Fruit fly (Drosophila melanogaster) whole organism, embryonic: ENCODE measurements around the gene stol.

ENCODE experiments used
- Adf1 ChIP-seq: fragments of 200-800 bp; sonication (Bioruptor generic); IDR thresholded peaks from 2 replicates; pipeline ENCODE4 v1.3.6; 2022; ENCODE audit warnings: missing biosample characterization, missing genetic modification characterization
- BEAF-32 ChIP-seq: fragments of 200-800 bp; sonication (Bioruptor generic); optimal IDR thresholded peaks from 3 replicates; lab custom pipeline; 2017; ENCODE audit warnings: missing biosample characterization, missing genetic modification characterization, mild to moderate bottlenecking, moderate library complexity, missing genetic modification reagents
- CG12659 ChIP-seq: fragments of 200-800 bp; sonication (Bioruptor generic); optimal IDR thresholded peaks from 3 replicates; lab custom pipeline; 2017; ENCODE audit warnings: mild to moderate bottlenecking, missing biosample characterization, missing genetic modification reagents, missing genetic modification characterization
- CG14860 ChIP-seq: fragments of 200-800 bp; sonication (Bioruptor generic); IDR thresholded peaks from 3 replicates; pipeline ENCODE4 v1.3.6; 2022; ENCODE audit warnings: missing biosample characterization, missing genetic modification characterization; ENCODE audit not compliant: partially characterized antibody
- CG15073 ChIP-seq: fragments of 200-800 bp; sonication (Bioruptor generic); optimal IDR thresholded peaks from 2 replicates; lab custom pipeline; 2016; ENCODE audit warnings: missing biosample characterization, missing genetic modification characterization
- CG15696 ChIP-seq: fragments of 200-800 bp; sonication (Bioruptor generic); optimal IDR thresholded peaks from 2 replicates; lab custom pipeline; 2019; ENCODE audit warnings: missing biosample characterization, mild to moderate bottlenecking, missing genetic modification characterization, moderate library complexity
- CG1647 ChIP-seq: fragments of 200-800 bp; sonication (Bioruptor generic); optimal IDR thresholded peaks from 3 replicates; lab custom pipeline; 2016; ENCODE audit warnings: missing biosample characterization, missing genetic modification characterization
- CG16813 ChIP-seq: fragments of 200-800 bp; sonication (Bioruptor generic); IDR thresholded peaks from 3 replicates; pipeline ENCODE4 v1.3.6; 2022; ENCODE audit warnings: missing biosample characterization, missing genetic modification characterization; ENCODE audit not compliant: partially characterized antibody
- CG17361 ChIP-seq: fragments of 200-800 bp; sonication (Bioruptor generic); IDR thresholded peaks from 3 replicates; pipeline ENCODE4 v1.3.6; 2022; ENCODE audit warnings: missing biosample characterization, missing genetic modification characterization
- CG18476 ChIP-seq: fragments of 200-800 bp; sonication (Bioruptor generic); optimal IDR thresholded peaks from 2 replicates; lab custom pipeline; 2016; ENCODE audit warnings: missing biosample characterization, mild to moderate bottlenecking, missing genetic modification characterization
- CG18599 ChIP-seq: fragments of 200-800 bp; sonication (Bioruptor generic); optimal IDR thresholded peaks from 3 replicates; lab custom pipeline; 2017; ENCODE audit warnings: missing biosample characterization, missing genetic modification characterization, mild to moderate bottlenecking, moderate library complexity, missing genetic modification reagents
- CG3847 ChIP-seq: fragments of 200-800 bp; sonication (Bioruptor generic); IDR thresholded peaks from 2 replicates; pipeline ENCODE4 v1.3.6; 2022; ENCODE audit warnings: missing biosample characterization, missing genetic modification characterization
- CG4328 ChIP-seq: fragments of 200-800 bp; sonication (Bioruptor generic); optimal IDR thresholded peaks from 3 replicates; lab custom pipeline; 2017; ENCODE audit warnings: missing biosample characterization, missing genetic modification reagents, missing genetic modification characterization
- CG4404 ChIP-seq: fragments of 200-800 bp; sonication (Bioruptor generic); IDR thresholded peaks from 2 replicates; pipeline ENCODE4 v1.3.6; 2022; ENCODE audit warnings: missing biosample characterization, missing genetic modification characterization
- CG4424 ChIP-seq: fragments of 200-800 bp; sonication (Bioruptor generic); optimal IDR thresholded peaks from 3 replicates; lab custom pipeline; 2016; ENCODE audit warnings: missing biosample characterization, missing genetic modification characterization
- CG6175 ChIP-seq: fragments of 200-800 bp; sonication (Bioruptor generic); IDR thresholded peaks from 3 replicates; pipeline ENCODE4 v1.3.6; 2022; ENCODE audit warnings: missing biosample characterization, missing genetic modification characterization
- CG6683 ChIP-seq: fragments of 200-800 bp; sonication (Bioruptor generic); optimal IDR thresholded peaks from 2 replicates; lab custom pipeline; 2017; ENCODE audit warnings: missing biosample characterization, mild to moderate bottlenecking, missing genetic modification characterization, missing genetic modification reagents
- CG9727 ChIP-seq: fragments of 200-800 bp; sonication (Bioruptor generic); optimal IDR thresholded peaks from 3 replicates; lab custom pipeline; 2017; ENCODE audit warnings: missing biosample characterization, mild to moderate bottlenecking, missing genetic modification characterization
- Dfd ChIP-seq, 2 experiments: fragments of >200 bp; optimal IDR thresholded peaks; 2 replicates each; lab custom pipeline; 2017; ENCODE audit warnings: missing biosample characterization in 2 of 2, missing genetic modification characterization in 2 of 2
- Gug ChIP-seq: fragments of 200-800 bp; sonication (Bioruptor generic); IDR thresholded peaks from 4 replicates; pipeline ENCODE4 v1.3.6; 2022; ENCODE audit warnings: missing biosample characterization, missing genetic modification characterization
- Hey ChIP-seq: fragments of 200-800 bp; sonication (Bioruptor generic); optimal IDR thresholded peaks from 3 replicates; lab custom pipeline; 2018; ENCODE audit warnings: missing biosample characterization, mild to moderate bottlenecking, missing genetic modification characterization
- Mad ChIP-seq: fragments of 200-800 bp; sonication (Bioruptor generic); optimal IDR thresholded peaks from 2 replicates; lab custom pipeline; 2016; ENCODE audit warnings: missing biosample characterization, missing genetic modification characterization
- Med ChIP-seq: fragments of 200-800 bp; sonication (Bioruptor generic); peaks from one replicate; lab custom pipeline; 2016; ENCODE audit warnings: missing biosample characterization, missing genetic modification characterization, mild to moderate bottlenecking, inconsistent platforms, moderate library complexity
- Oaz ChIP-seq: fragments of 200-800 bp; sonication (Bioruptor generic); IDR thresholded peaks from 2 replicates; pipeline ENCODE4 v1.3.6; 2022; ENCODE audit warnings: missing biosample characterization, missing genetic modification characterization
- Rx ChIP-seq: fragments of 200-800 bp; sonication (Bioruptor generic); IDR thresholded peaks from 2 replicates; pipeline ENCODE4 v1.3.6; 2022; ENCODE audit warnings: missing biosample characterization, missing genetic modification characterization
- Spps ChIP-seq: fragments of 200-800 bp; sonication (Bioruptor generic); optimal IDR thresholded peaks from 2 replicates; lab custom pipeline; 2018; ENCODE audit warnings: missing biosample characterization, mild to moderate bottlenecking, missing genetic modification characterization
- YL-1 ChIP-seq: fragments of 200-800 bp; sonication (Bioruptor generic); optimal IDR thresholded peaks from 3 replicates; lab custom pipeline; 2017; ENCODE audit warnings: missing biosample characterization, mild to moderate bottlenecking, missing genetic modification characterization
- ac ChIP-seq: fragments of 200-800 bp; sonication (Bioruptor generic); optimal IDR thresholded peaks from 3 replicates; lab custom pipeline; 2017; ENCODE audit warnings: missing biosample characterization, mild to moderate bottlenecking, missing genetic modification characterization
- bcd ChIP-seq: fragments of 200-800 bp; sonication (Bioruptor generic); optimal IDR thresholded peaks from 2 replicates; lab custom pipeline; 2017; ENCODE audit warnings: missing biosample characterization, mild to moderate bottlenecking, missing genetic modification characterization
- croc ChIP-seq: fragments of 200-800 bp; sonication (Bioruptor generic); conservative IDR thresholded peaks from 3 replicates; pipeline ENCODE4 v1.3.6; 2022; ENCODE audit warnings: missing biosample characterization, missing genetic modification characterization
- crp ChIP-seq, 2 experiments: fragments of 200-800 bp; sonication (Bioruptor generic); optimal IDR thresholded peaks; 2 replicates in 1 of 2; 3 replicates in 1 of 2; lab custom pipeline; 2017; ENCODE audit warnings: missing biosample characterization in 2 of 2, missing genetic modification characterization in 2 of 2, mild to moderate bottlenecking in 1 of 2, moderate library complexity in 1 of 2
- dan ChIP-seq: fragments of 200-800 bp; sonication (Bioruptor generic); IDR thresholded peaks from 2 replicates; pipeline ENCODE4 v1.3.6; 2022; ENCODE audit warnings: missing biosample characterization, missing genetic modification characterization
- disco-r ChIP-seq: fragments of 200-800 bp; sonication (Bioruptor generic); optimal IDR thresholded peaks from 2 replicates; lab custom pipeline; 2016; ENCODE audit warnings: missing biosample characterization, missing genetic modification characterization
- ems ChIP-seq: fragments of 200-800 bp; sonication (Bioruptor generic); optimal IDR thresholded peaks from 3 replicates; lab custom pipeline; 2016; ENCODE audit warnings: missing biosample characterization, missing genetic modification characterization
- eve ChIP-seq, 2 experiments: fragments of >200 bp; optimal IDR thresholded peaks; 2 replicates each; lab custom pipeline; 2017; ENCODE audit warnings: missing biosample characterization in 2 of 2, missing genetic modification characterization in 2 of 2
- gcm2 ChIP-seq: fragments of 200-800 bp; sonication (Bioruptor generic); optimal IDR thresholded peaks from 2 replicates; lab custom pipeline; 2016; ENCODE audit warnings: missing biosample characterization, missing genetic modification characterization
- hth ChIP-seq: fragments of >200 bp; optimal IDR thresholded peaks from 2 replicates; lab custom pipeline; 2017; ENCODE audit warnings: inconsistent platforms
- jumu ChIP-seq: fragments of 200-800 bp; sonication (Bioruptor generic); optimal IDR thresholded peaks from 3 replicates; lab custom pipeline; 2016; ENCODE audit warnings: missing biosample characterization, missing genetic modification characterization
- knrl ChIP-seq: fragments of 200-800 bp; sonication (Bioruptor generic); IDR thresholded peaks from 3 replicates; pipeline ENCODE4 v1.3.6; 2022; ENCODE audit warnings: missing biosample characterization, missing genetic modification characterization; ENCODE audit not compliant: partially characterized antibody
- lab ChIP-seq: fragments of 200-800 bp; sonication (Bioruptor generic); optimal IDR thresholded peaks from 3 replicates; lab custom pipeline; 2017; ENCODE audit warnings: missing biosample characterization, missing genetic modification characterization, mild to moderate bottlenecking, moderate library complexity, missing genetic modification reagents
- salm ChIP-seq: fragments of 200-800 bp; sonication (Bioruptor generic); optimal IDR thresholded peaks from 2 replicates; lab custom pipeline; 2018; ENCODE audit warnings: missing biosample characterization, mild to moderate bottlenecking, missing genetic modification characterization
- seq ChIP-seq: fragments of 200-800 bp; sonication (Bioruptor generic); IDR thresholded peaks from 2 replicates; pipeline ENCODE4 v1.3.6; 2022; ENCODE audit warnings: missing biosample characterization, missing genetic modification characterization
- sima ChIP-seq: fragments of 200-800 bp; sonication (Bioruptor generic); optimal IDR thresholded peaks from 2 replicates; lab custom pipeline; 2016; ENCODE audit warnings: missing biosample characterization, missing genetic modification characterization
- stwl ChIP-seq: fragments of 200-800 bp; sonication (Bioruptor generic); optimal IDR thresholded peaks from 3 replicates; lab custom pipeline; 2018; ENCODE audit warnings: missing biosample characterization, mild to moderate bottlenecking, missing genetic modification characterization, moderate library complexity
- sug ChIP-seq: fragments of 200-800 bp; optimal IDR thresholded peaks from 2 replicates; lab custom pipeline; 2019; ENCODE audit warnings: missing biosample characterization, mild to moderate bottlenecking, missing genetic modification characterization, moderate library complexity
- tll ChIP-seq, 2 experiments: fragments of 200-800 bp in 1 of 2; fragments of >200 bp in 1 of 2; sonication (Bioruptor generic) in 1 of 2; optimal IDR thresholded peaks; 2 replicates each; lab custom pipeline; 2017 to 2019; ENCODE audit warnings: missing biosample characterization in 2 of 2, missing genetic modification characterization in 2 of 2, mild to moderate bottlenecking in 1 of 2, moderate library complexity in 1 of 2
- unc-4 ChIP-seq: fragments of 200-800 bp; sonication (Bioruptor generic); IDR thresholded peaks from 2 replicates; pipeline ENCODE4 v1.3.6; 2022; ENCODE audit warnings: missing biosample characterization, missing genetic modification characterization; ENCODE audit not compliant: partially characterized antibody
- usp ChIP-seq: fragments of >200 bp; optimal IDR thresholded peaks from 2 replicates; lab custom pipeline; 2017; ENCODE audit warnings: missing biosample characterization, missing genetic modification characterization

Gene stol

dm6 chr2L:15746600-15747393, 28.7 kb upstream of the stol start (continued):
- TF ChIP-seq BEAF-32 (GFP tag; lab: Kevin White, UChicago) (peak; percentile 17), CG17361 (GFP tag; lab: Robert Waterston, UW) (peak; percentile 99), CG18599 (GFP tag; lab: Kevin White, UChicago) (no peak), CG16813 (0 out of 3 replicates have a peak, but pooled peaks have one; percentile 19), CG9727 (GFP tag; lab: Kevin White, UChicago) (peak; percentile 97), seq (peak; percentile 71), CG4404 (no peak; the same call in none of the 2 replicates), ac (GFP tag; lab: Kevin White, UChicago) (peak; percentile 74), tll (GFP tag; optimal IDR thresholded peaks at IDR 0.05; lab: Kevin White, UChicago) (peak in 1 of 2 experiments; percentile 6), CG12659 (peak; percentile 96), sima (no peak), croc (peak; percentile 80), CG6683 (peak; percentile 83), bcd (peak; percentile 92), disco-r (GFP tag; lab: Kevin White, UChicago) (no peak), crp (GFP tag; optimal IDR thresholded peaks at IDR 0.05; lab: Kevin White, UChicago) (peak; percentile 70 to 89), Oaz (peak; percentile 45; the same call in 1 of the 2 replicates), CG6175 (GFP tag; lab: Robert Waterston, UW) (no peak; the same call in 2 of the 3 replicates), Dfd (GFP tag; optimal IDR thresholded peaks at IDR 0.05; lab: Kevin White, UChicago) (no peak), CG1647 (GFP tag; lab: Kevin White, UChicago) (peak; percentile 17), YL-1 (GFP tag; lab: Kevin White, UChicago) (peak; percentile 68), CG15696 (tag; lab: Kevin White, UChicago) (peak; percentile 97), gcm2 (GFP tag; lab: Kevin White, UChicago) (peak; percentile 32), stwl (peak; percentile 40), knrl (GFP tag; lab: Robert Waterston, UW) (no peak), CG14860 (GFP tag; lab: Robert Waterston, UW) (no peak), salm (tag; lab: Kevin White, UChicago) (peak; percentile 80), Gug (GFP tag; lab: Robert Waterston, UW) (peak; percentile 28; the same call in 1 of the 4 replicates), CG4424 (GFP tag; lab: Kevin White, UChicago) (peak; percentile 93), CG15073 (peak; percentile 48), ems (GFP tag; lab: Kevin White, UChicago) (no peak), CG4328 (peak; percentile 93), dan (GFP tag; lab: Robert Waterston, UW) (no peak), Med (GFP tag; lab: Kevin White, UChicago) (peak; percentile 59), Hey (tag; lab: Kevin White, UChicago) (no peak), unc-4 (no peak), lab (GFP tag; lab: Kevin White, UChicago) (peak; percentile 88), Spps (tag; lab: Kevin White, UChicago) (peak; percentile 88), CG18476 (peak; percentile 73), CG3847 (GFP tag; lab: Robert Waterston, UW) (peak; percentile 84), usp (GFP tag; lab: Kevin White, UChicago) (no peak), jumu (GFP tag; lab: Kevin White, UChicago) (no peak), Mad (peak; percentile 42), hth (lab: Kevin White, UChicago) (no peak), Rx (peak; percentile 54), eve (GFP tag; optimal IDR thresholded peaks at IDR 0.05; lab: Kevin White, UChicago) (no peak), Adf1 (peak; percentile 51), sug (tag; lab: Kevin White, UChicago) (peak; percentile 92)
